Worm (Caenorhabditis elegans) whole organism, young adult: ENCODE data around the gene lgc-20.

Experiments used
- B0019.2 ChIP-seq: fragments of 200-800 bp; sonication (Bioruptor generic); conservative IDR thresholded peaks from 2 replicates; pipeline ENCODE4 v1.3.6; 2022; ENCODE audit warnings: missing genetic modification reagents, missing genetic modification characterization, missing compliant biosample characterization
- B0035.1 ChIP-seq: sonication (generic microtip); optimal IDR thresholded peaks from 2 replicates; lab custom pipeline; 2016; ENCODE audit warnings: missing genetic modification characterization, mild to moderate bottlenecking, missing compliant biosample characterization, missing genotype, missing genetic modification reagents
- C17E4.6 ChIP-seq: fragments of 200-800 bp; sonication (Bioruptor generic); IDR thresholded peaks from 2 replicates; pipeline ENCODE4 v1.3.6; 2022; ENCODE audit warnings: missing genetic modification reagents, missing genetic modification characterization, missing compliant biosample characterization
- F55B11.4 ChIP-seq: sonication (generic microtip); optimal IDR thresholded peaks from 2 replicates; lab custom pipeline; 2016; ENCODE audit warnings: missing compliant biosample characterization, missing genetic modification characterization, borderline replicate concordance; ENCODE audit not compliant: insufficient read depth
- F57A8.1 ChIP-seq: fragments of 200-800 bp; sonication (Bioruptor generic); optimal IDR thresholded peaks from 2 replicates; lab custom pipeline; 2018; ENCODE audit warnings: mild to moderate bottlenecking, missing genetic modification characterization, moderate library complexity, missing compliant biosample characterization
- F57C9.4 ChIP-seq: sonication (generic microtip); optimal IDR thresholded peaks from 2 replicates; lab custom pipeline; 2017; ENCODE audit warnings: mild to moderate bottlenecking, missing genetic modification characterization, missing compliant biosample characterization
- K11D2.4 ChIP-seq: fragments of 200-800 bp; sonication (Bioruptor generic); IDR thresholded peaks from 2 replicates; pipeline ENCODE4 v1.3.6; 2022; ENCODE audit warnings: missing genetic modification reagents, missing genetic modification characterization, missing compliant biosample characterization
- T26A5.8 ChIP-seq: sonication (generic microtip); optimal IDR thresholded peaks from 2 replicates; lab custom pipeline; 2016; ENCODE audit warnings: missing genetic modification characterization, missing compliant biosample characterization
- Y67H2A.10 ChIP-seq: fragments of 200-800 bp; sonication (Bioruptor generic); conservative IDR thresholded peaks from 2 replicates; pipeline ENCODE4 v1.3.6; 2022; ENCODE audit warnings: missing genetic modification reagents, missing genetic modification characterization, missing compliant biosample characterization
- Y79H2A.3 ChIP-seq: fragments of 200-800 bp; sonication (Bioruptor generic); conservative IDR thresholded peaks from 2 replicates; pipeline ENCODE4 v1.3.6; 2022; ENCODE audit warnings: missing genetic modification reagents, missing genetic modification characterization, missing compliant biosample characterization
- ZK185.1 ChIP-seq: sonication (generic microtip); optimal IDR thresholded peaks from 2 replicates; lab custom pipeline; 2016; ENCODE audit warnings: mild to moderate bottlenecking, missing genetic modification characterization, missing compliant biosample characterization; ENCODE audit not compliant: poor library complexity, severe bottlenecking
- akir-1 ChIP-seq: fragments of 200-800 bp; sonication (Bioruptor generic); optimal IDR thresholded peaks from 2 replicates; lab custom pipeline; 2018; ENCODE audit warnings: mild to moderate bottlenecking, missing genetic modification characterization, moderate library complexity, missing compliant biosample characterization
- aptf-3 ChIP-seq: fragments of 200-800 bp; sonication (Bioruptor generic); IDR thresholded peaks from 2 replicates; pipeline ENCODE4 v1.3.6; 2022; ENCODE audit warnings: missing genetic modification characterization, missing compliant biosample characterization
- bed-2 ChIP-seq: fragments of 200-800 bp; sonication (Bioruptor generic); IDR thresholded peaks from 2 replicates; pipeline ENCODE4 v1.3.6; 2022; ENCODE audit warnings: missing genetic modification reagents, missing genetic modification characterization, missing compliant biosample characterization
- ccch-3 ChIP-seq: fragments of 200-800 bp; sonication (Bioruptor generic); optimal IDR thresholded peaks from 2 replicates; lab custom pipeline; 2018; ENCODE audit warnings: mild to moderate bottlenecking, missing genetic modification characterization, missing compliant biosample characterization
- cebp-2 ChIP-seq: fragments of 200-800 bp; sonication (Bioruptor generic); IDR thresholded peaks from 2 replicates; pipeline ENCODE4 v1.3.6; 2022; ENCODE audit warnings: missing genetic modification characterization, missing compliant biosample characterization
- ceh-40 ChIP-seq: fragments of 200-800 bp; sonication (Bioruptor generic); IDR thresholded peaks from 2 replicates; pipeline ENCODE4 v1.3.6; 2022; ENCODE audit warnings: missing genetic modification characterization, missing compliant biosample characterization
- ceh-91 ChIP-seq: fragments of 200-800 bp; sonication (Bioruptor generic); IDR thresholded peaks from 2 replicates; pipeline ENCODE4 v1.3.6; 2022; ENCODE audit warnings: missing genetic modification reagents, missing genetic modification characterization, missing compliant biosample characterization
- dox-1 ChIP-seq: fragments of 200-800 bp; sonication (Bioruptor generic); IDR thresholded peaks from 2 replicates; pipeline ENCODE4 v1.3.6; 2022; ENCODE audit warnings: missing genetic modification reagents, missing genetic modification characterization, missing compliant biosample characterization
- dpff-1 ChIP-seq: sonication (generic microtip); optimal IDR thresholded peaks from 2 replicates; lab custom pipeline; 2017; ENCODE audit warnings: mild to moderate bottlenecking, missing genetic modification characterization, missing compliant biosample characterization
- dpl-1 ChIP-seq: fragments of 150-350 bp; optimal IDR thresholded peaks from 2 replicates; lab custom pipeline; 2014; ENCODE audit warnings: missing biosample characterization, missing genetic modification reagents, missing genetic modification characterization
- ekl-4 ChIP-seq: fragments of 200-800 bp; sonication (Bioruptor generic); IDR thresholded peaks from 2 replicates; pipeline ENCODE4 v1.3.6; 2022; ENCODE audit warnings: missing genetic modification reagents, missing genetic modification characterization, missing compliant biosample characterization
- hlh-26 ChIP-seq: fragments of 200-800 bp; sonication (Bioruptor generic); conservative IDR thresholded peaks from 2 replicates; pipeline ENCODE4 v1.3.6; 2022; ENCODE audit warnings: missing genetic modification reagents, missing genetic modification characterization, missing compliant biosample characterization
- hmg-20 ChIP-seq: fragments of 200-800 bp; sonication (Bioruptor generic); IDR thresholded peaks from 2 replicates; pipeline ENCODE4 v1.3.6; 2022; ENCODE audit warnings: missing genetic modification reagents, missing genetic modification characterization, missing compliant biosample characterization
- hrde-1 ChIP-seq: sonication (generic microtip); optimal IDR thresholded peaks from 2 replicates; lab custom pipeline; 2016; ENCODE audit warnings: missing genetic modification characterization, mild to moderate bottlenecking, missing compliant biosample characterization, moderate library complexity, missing genotype, missing genetic modification reagents, borderline replicate concordance
- lag-1 ChIP-seq: fragments of 200-800 bp; sonication (Bioruptor generic); IDR thresholded peaks from 2 replicates; pipeline ENCODE4 v1.3.6; 2022; ENCODE audit warnings: missing genetic modification reagents, missing genetic modification characterization, missing compliant biosample characterization
- lin-26 ChIP-seq: fragments of 200-800 bp; sonication (Bioruptor generic); IDR thresholded peaks from 2 replicates; pipeline ENCODE4 v1.3.6; 2022; ENCODE audit warnings: missing genetic modification reagents, missing genetic modification characterization, missing compliant biosample characterization
- lin-40 ChIP-seq: sonication (generic microtip); optimal IDR thresholded peaks from 2 replicates; lab custom pipeline; 2016; ENCODE audit warnings: missing genetic modification characterization, mild to moderate bottlenecking, missing compliant biosample characterization, missing genotype, missing genetic modification reagents
- lsl-1 ChIP-seq: fragments of 200-800 bp; sonication (Bioruptor generic); optimal IDR thresholded peaks from 2 replicates; lab custom pipeline; 2018; ENCODE audit warnings: mild to moderate bottlenecking, missing genetic modification characterization, moderate library complexity, missing compliant biosample characterization
- madf-6 ChIP-seq: fragments of 200-800 bp; sonication (Bioruptor generic); IDR thresholded peaks from 2 replicates; pipeline ENCODE4 v1.3.6; 2022; ENCODE audit warnings: missing genetic modification reagents, missing genetic modification characterization, missing compliant biosample characterization
- mel-28 ChIP-seq: sonication (generic microtip); optimal IDR thresholded peaks from 2 replicates; lab custom pipeline; 2016; ENCODE audit warnings: borderline replicate concordance, mild to moderate bottlenecking, missing genetic modification characterization, missing compliant biosample characterization
- mes-4 ChIP-seq: sonication (generic microtip); optimal IDR thresholded peaks from 2 replicates; lab custom pipeline; 2016; ENCODE audit warnings: missing genotype, missing genetic modification characterization, missing compliant biosample characterization
- nfyb-1 ChIP-seq: fragments of 200-800 bp; sonication (Bioruptor generic); IDR thresholded peaks from 2 replicates; pipeline ENCODE4 v1.3.6; 2022; ENCODE audit warnings: missing genetic modification reagents, missing genetic modification characterization, missing compliant biosample characterization
- nhr-27 ChIP-seq: fragments of 200-800 bp; sonication (Bioruptor generic); optimal IDR thresholded peaks from 2 replicates; lab custom pipeline; 2018; ENCODE audit warnings: mild to moderate bottlenecking, missing genetic modification characterization, moderate library complexity, missing compliant biosample characterization
- nhr-80 ChIP-seq: sonication (generic microtip); optimal IDR thresholded peaks from 2 replicates; lab custom pipeline; 2016; ENCODE audit warnings: missing genetic modification characterization, missing compliant biosample characterization
- pha-4 ChIP-seq: fragments of 150-350 bp; sonication (generic microtip); optimal IDR thresholded peaks from 2 replicates; lab custom pipeline; 2014; ENCODE audit warnings: missing biosample characterization, missing genetic modification reagents, missing genetic modification characterization
- rpc-1 ChIP-seq, 2 experiments: fragments of 150-350 bp in 1 of 2; sonication (generic microtip) in 1 of 2; optimal IDR thresholded peaks; 2 replicates each; lab custom pipeline; 2014 to 2018; ENCODE audit warnings: missing biosample characterization in 1 of 2, missing genetic modification characterization in 1 of 2, missing genetic modification reagents in 1 of 2, missing genotype in 1 of 2
- snpc-3.4 ChIP-seq: sonication (generic microtip); optimal IDR thresholded peaks from 2 replicates; lab custom pipeline; 2017; ENCODE audit warnings: missing genetic modification characterization, mild to moderate bottlenecking, missing compliant biosample characterization, antibody characterized with exemption, moderate library complexity, missing genotype, missing genetic modification reagents
- tlf-1 ChIP-seq: fragments of 200-800 bp; sonication (Bioruptor generic); optimal IDR thresholded peaks from 2 replicates; lab custom pipeline; 2018; ENCODE audit warnings: mild to moderate bottlenecking, missing genetic modification characterization, missing compliant biosample characterization
- unc-62 ChIP-seq: fragments of 150-350 bp; optimal IDR thresholded peaks from 2 replicates; lab custom pipeline; 2014; ENCODE audit warnings: missing biosample characterization, missing genetic modification reagents, missing genetic modification characterization
- zim-3 ChIP-seq: sonication (generic microtip); optimal IDR thresholded peaks from 2 replicates; lab custom pipeline; 2017; ENCODE audit warnings: mild to moderate bottlenecking, missing genetic modification characterization, moderate library complexity, missing compliant biosample characterization
- ztf-22 ChIP-seq: fragments of 200-800 bp; sonication (Bioruptor generic); optimal IDR thresholded peaks from 2 replicates; lab custom pipeline; 2018; ENCODE audit warnings: mild to moderate bottlenecking, missing genetic modification characterization, moderate library complexity, missing compliant biosample characterization
- ztf-25 ChIP-seq: fragments of 200-800 bp; sonication (Bioruptor generic); IDR thresholded peaks from 2 replicates; pipeline ENCODE4 v1.3.6; 2022; ENCODE audit warnings: missing genetic modification reagents, missing genetic modification characterization, missing compliant biosample characterization
- ztf-26 ChIP-seq: sonication (generic microtip); optimal IDR thresholded peaks from 2 replicates; lab custom pipeline; 2017; ENCODE audit warnings: missing genetic modification characterization, missing compliant biosample characterization
- ztf-28 ChIP-seq: fragments of 200-800 bp; sonication (Bioruptor generic); IDR thresholded peaks from 2 replicates; pipeline ENCODE4 v1.3.6; 2022; ENCODE audit warnings: missing genetic modification reagents, missing genetic modification characterization, missing compliant biosample characterization
- ztf-3 ChIP-seq: fragments of 200-800 bp; sonication (Bioruptor generic); optimal IDR thresholded peaks from 2 replicates; lab custom pipeline; 2018; ENCODE audit warnings: mild to moderate bottlenecking, missing genetic modification characterization, missing compliant biosample characterization
- ztf-6 ChIP-seq: fragments of 200-800 bp; sonication (Bioruptor generic); IDR thresholded peaks from 2 replicates; pipeline ENCODE4 v1.3.6; 2022; ENCODE audit warnings: missing genetic modification reagents, missing genetic modification characterization, missing compliant biosample characterization

lgc-20 gene

DNA sequence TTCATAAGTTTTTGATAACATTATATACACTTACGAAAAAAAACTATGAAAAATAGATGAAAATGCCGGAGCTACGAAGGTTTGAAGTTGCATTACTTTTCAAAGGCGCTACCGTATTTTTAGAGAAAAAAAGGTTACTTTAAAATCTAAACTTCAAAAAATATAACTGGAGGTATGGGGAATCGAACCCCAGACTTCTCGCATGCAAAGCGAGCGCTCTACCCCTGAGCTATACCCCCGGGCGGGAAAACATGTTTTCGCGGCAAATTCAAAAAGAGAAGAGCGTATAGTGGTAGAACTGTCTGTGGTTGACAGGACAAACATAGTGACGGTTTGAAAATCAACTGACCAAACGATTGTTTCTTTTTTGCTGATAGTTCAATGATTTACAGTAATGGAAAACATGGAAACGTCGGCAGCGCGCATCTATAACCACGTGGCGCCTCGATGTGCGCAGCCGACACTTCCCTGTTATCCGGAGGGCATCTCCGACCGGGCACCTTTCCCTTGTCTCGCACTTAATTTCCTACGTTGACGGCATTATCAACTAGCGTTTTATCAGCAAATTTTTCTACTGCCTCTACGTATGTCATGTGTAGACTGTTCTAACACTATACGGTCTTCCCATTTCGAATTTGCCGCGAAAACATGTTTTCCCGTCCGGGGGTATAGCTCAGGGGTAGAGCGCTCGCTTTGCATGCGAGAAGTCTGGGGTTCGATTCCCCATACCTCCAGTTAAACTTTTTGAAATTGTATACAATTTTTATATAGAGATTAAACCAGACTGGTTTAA is 9.4 kb downstream of the lgc-20 start (continued):
- TF ChIP-seq rpc-1 (optimal IDR thresholded peaks at IDR 0.05; lab: Kevin White, UChicago) (peak; percentile 60), rpc-1 (tag; optimal IDR thresholded peaks at IDR 0.05; lab: Kevin White, UChicago) (peak; percentile 73), F55B11.4 (tag; lab: Kevin White, UChicago) (no peak), nhr-27 (no peak), T26A5.8 (tag; lab: Kevin White, UChicago) (no peak), ztf-28 (GFP tag; lab: Robert Waterston, UW) (no peak), dpff-1 (tag; lab: Kevin White, UChicago) (no peak), aptf-3 (GFP tag; lab: Robert Waterston, UW) (no peak), dox-1 (GFP tag; lab: Robert Waterston, UW) (peak; percentile 68), hrde-1 (tag; lab: Kevin White, UChicago) (no peak), ztf-22 (GFP tag; lab: Kevin White, UChicago) (no peak), madf-6 (GFP tag; lab: Robert Waterston, UW) (peak; percentile 72), lin-26 (GFP tag; lab: Robert Waterston, UW) (peak; percentile 84), Y79H2A.3 (no peak), B0035.1 (tag; lab: Kevin White, UChicago) (no peak), Y67H2A.10 (GFP tag; lab: Robert Waterston, UW) (no peak), ccch-3 (no peak), ztf-6 (no peak), ztf-3 (GFP tag; lab: Kevin White, UChicago) (no peak), unc-62 (no peak), nhr-80 (tag; lab: Kevin White, UChicago) (peak; percentile 48), lin-40 (tag; lab: Kevin White, UChicago) (peak; percentile 7), pha-4 (no peak), tlf-1 (GFP tag; lab: Kevin White, UChicago) (no peak), K11D2.4 (GFP tag; lab: Robert Waterston, UW) (no peak), B0019.2 (GFP tag; lab: Robert Waterston, UW) (no peak), ekl-4 (GFP tag; lab: Robert Waterston, UW) (peak; percentile 34; the same call in 1 of the 2 replicates), mes-4 (no peak), dpl-1 (GFP tag; lab: Kevin White, UChicago) (no peak), F57A8.1 (GFP tag; lab: Kevin White, UChicago) (no peak), hmg-20 (GFP tag; lab: Robert Waterston, UW) (0 out of 2 replicates have a peak, but pooled peaks have one; percentile 54), lag-1 (GFP tag; lab: Robert Waterston, UW) (no peak), mel-28 (tag; lab: Kevin White, UChicago) (no peak), ztf-26 (tag; lab: Kevin White, UChicago) (peak; percentile 26), F57C9.4 (tag; lab: Kevin White, UChicago) (no peak), ceh-40 (no peak), C17E4.6 (GFP tag; lab: Robert Waterston, UW) (no peak), cebp-2 (GFP tag; lab: Robert Waterston, UW) (peak; percentile 85; the same call in 1 of the 2 replicates), hlh-26 (GFP tag; lab: Robert Waterston, UW) (no peak), bed-2 (GFP tag; lab: Robert Waterston, UW) (no peak), zim-3 (no peak), ztf-25 (peak; percentile 62; the same call in 1 of the 2 replicates), akir-1 (GFP tag; lab: Kevin White, UChicago) (no peak), ZK185.1 (peak; percentile 57), lsl-1 (GFP tag; lab: Kevin White, UChicago) (peak; percentile 17), ceh-91 (GFP tag; lab: Robert Waterston, UW) (no peak), snpc-3.4 (tag; lab: Kevin White, UChicago) (peak; percentile 9), nfyb-1 (GFP tag; lab: Robert Waterston, UW) (peak; percentile 57)
